Worm (Caenorhabditis elegans) whole organism, young adult: ENCODE results near the gene clpp-1.

Experiments
- C06A6.2 ChIP-seq: fragments of 200-800 bp; sonication (Bioruptor generic); conservative IDR thresholded peaks from 2 replicates; pipeline ENCODE4 v1.3.6; 2022; ENCODE audit warnings: missing genetic modification characterization, missing compliant biosample characterization
- Y53G8AR.9 ChIP-seq: fragments of 200-800 bp; sonication (Bioruptor generic); conservative IDR thresholded peaks from 2 replicates; pipeline ENCODE4 v1.3.6; 2022; ENCODE audit warnings: missing genetic modification reagents, missing genetic modification characterization, missing compliant biosample characterization
- ama-1 ChIP-seq, 3 experiments: fragments of 150-350 bp in 1 of 3; sonication (generic microtip) in 2 of 3; optimal IDR thresholded peaks; 2 replicates each; lab custom pipeline; 2014 to 2018; ENCODE audit warnings: missing biosample characterization in 2 of 3, missing genetic modification characterization in 2 of 3, missing genetic modification reagents in 2 of 3
- aptf-2 ChIP-seq: fragments of 200-800 bp; sonication (Bioruptor generic); conservative IDR thresholded peaks from 2 replicates; pipeline ENCODE4 v1.3.6; 2022; ENCODE audit warnings: missing genetic modification reagents, missing genetic modification characterization, missing compliant biosample characterization
- him-1 ChIP-seq: sonication (generic microtip); optimal IDR thresholded peaks from 2 replicates; lab custom pipeline; 2016; ENCODE audit warnings: missing genotype, missing genetic modification reagents, missing genetic modification characterization, missing compliant biosample characterization
- lin-35 ChIP-seq, 3 experiments: fragments of 150-350 bp in 2 of 3; sonication (generic microtip) in 1 of 3; optimal IDR thresholded peaks; 2 replicates each; lab custom pipeline; 2014 to 2018; ENCODE audit warnings: missing biosample characterization in 3 of 3, missing genetic modification characterization in 3 of 3, missing genetic modification reagents in 3 of 3
- lsl-1 ChIP-seq: fragments of 200-800 bp; sonication (Bioruptor generic); optimal IDR thresholded peaks from 2 replicates; lab custom pipeline; 2018; ENCODE audit warnings: mild to moderate bottlenecking, missing genetic modification characterization, moderate library complexity, missing compliant biosample characterization
- nfya-1 ChIP-seq: sonication (generic microtip); optimal IDR thresholded peaks from 2 replicates; lab custom pipeline; 2017; ENCODE audit warnings: antibody characterized with exemption, missing compliant biosample characterization, missing genetic modification characterization, borderline replicate concordance; ENCODE audit not compliant: insufficient read depth
- nfyb-1 ChIP-seq: fragments of 200-800 bp; sonication (Bioruptor generic); IDR thresholded peaks from 2 replicates; pipeline ENCODE4 v1.3.6; 2022; ENCODE audit warnings: missing genetic modification reagents, missing genetic modification characterization, missing compliant biosample characterization
- rec-8 ChIP-seq, 2 experiments: sonication (generic microtip); optimal IDR thresholded peaks; 2 replicates each; lab custom pipeline; 2016; ENCODE audit warnings: mild to moderate bottlenecking in 2 of 2, missing genetic modification characterization in 2 of 2, missing genetic modification reagents in 2 of 2, missing genotype in 2 of 2, missing biosample characterization in 1 of 2, missing compliant biosample characterization in 1 of 2, moderate library complexity in 1 of 2
- snpc-4 ChIP-seq, 5 experiments: fragments of 150-350 bp in 1 of 5; sonication (generic microtip) in 4 of 5; optimal IDR thresholded peaks; 2 replicates each; lab custom pipeline; 2014 to 2018; ENCODE audit warnings: missing genetic modification characterization in 5 of 5, missing biosample characterization in 3 of 5, antibody characterized with exemption in 2 of 5, mild to moderate bottlenecking in 2 of 5, missing compliant biosample characterization in 2 of 5, missing genotype in 2 of 5, moderate library complexity in 2 of 5, missing genetic modification reagents in 1 of 5
- tbp1 ChIP-seq: fragments of 200-800 bp; sonication (Bioruptor generic); optimal IDR thresholded peaks from 2 replicates; lab custom pipeline; 2018; ENCODE audit warnings: mild to moderate bottlenecking, missing genetic modification characterization, missing compliant biosample characterization
- tlf-1 ChIP-seq: fragments of 200-800 bp; sonication (Bioruptor generic); optimal IDR thresholded peaks from 2 replicates; lab custom pipeline; 2018; ENCODE audit warnings: mild to moderate bottlenecking, missing genetic modification characterization, missing compliant biosample characterization

- TF ChIP-seq lsl-1 (GFP tag; lab: Kevin White, UChicago): no peak
- TF ChIP-seq tbp1 (GFP tag; lab: Kevin White, UChicago): no peak
- no peak for TF ChIP-seq ama-1 (optimal IDR thresholded peaks at IDR 0.05; lab: Kevin White, UChicago)
- no peak for TF ChIP-seq ama-1 (GFP tag; optimal IDR thresholded peaks at IDR 0.05; lab: Kevin White, UChicago)
- TF ChIP-seq C06A6.2 (GFP tag; lab: Robert Waterston, UW): no peak
- TF ChIP-seq snpc-4 (GFP tag; optimal IDR thresholded peaks at IDR 0.05; lab: Kevin White, UChicago): no peak
- TF ChIP-seq snpc-4 (tag; optimal IDR thresholded peaks at IDR 0.05; lab: Kevin White, UChicago): no peak
- no peak for TF ChIP-seq nfyb-1 (GFP tag; lab: Robert Waterston, UW)
- TF ChIP-seq nfya-1 (tag; lab: Kevin White, UChicago): no peak
- no peak for TF ChIP-seq aptf-2 (GFP tag; lab: Robert Waterston, UW)
- no peak for TF ChIP-seq tlf-1 (GFP tag; lab: Kevin White, UChicago)
- no peak for TF ChIP-seq lin-35 (GFP tag; optimal IDR thresholded peaks at IDR 0.05; lab: Kevin White, UChicago)
- TF ChIP-seq rec-8 (tag; optimal IDR thresholded peaks at IDR 0.05; lab: Kevin White, UChicago): no peak
- TF ChIP-seq him-1: no peak
- no peak for TF ChIP-seq Y53G8AR.9 (GFP tag; lab: Robert Waterston, UW)
These were observed 31.5 kb downstream of the clpp-1 start, which contains the start of gene F54B3.4 for ce11 chrII:10271093-10271492.
